Worm (Caenorhabditis elegans): ENCODE measurements around the gene adal-1.

adal-1 gene

DNA sequence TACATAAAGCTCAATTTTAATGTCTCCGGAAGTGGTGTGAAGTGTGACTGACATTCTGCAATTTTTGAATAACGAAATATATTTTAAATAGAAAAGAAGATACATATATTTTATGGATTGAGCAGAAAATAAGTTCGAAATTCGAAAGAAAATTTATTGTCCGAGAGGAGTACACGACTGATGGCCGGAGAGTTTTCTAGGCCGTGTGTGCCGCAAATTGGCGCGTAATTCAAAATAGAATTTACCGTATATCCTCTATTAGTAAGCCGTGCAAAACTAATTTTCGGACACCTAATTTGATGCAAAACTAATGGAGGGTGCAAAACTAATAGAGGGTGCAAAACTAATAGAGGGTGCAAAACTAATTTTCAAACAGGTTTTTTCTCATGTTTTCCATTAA, 19.9 kb upstream of the adal-1 start, which contains the start of gene cyn-10 (continued):
- TF ChIP-seq vab-15 (tag; optimal IDR thresholded peaks at IDR 0.05) (peak; percentile 72), lsy-2 (tag; optimal IDR thresholded peaks at IDR 0.05) (peak; percentile 76 to 85), xbp-1 (tag; optimal IDR thresholded peaks at IDR 0.05) (peak; percentile 92), zip-4 (GFP tag; optimal IDR thresholded peaks at IDR 0.05) (peak; percentile 57), ceh-8 (GFP tag; optimal IDR thresholded peaks at IDR 0.05) (peak; percentile 75), unc-98 (GFP tag; IDR thresholded peaks at IDR 0.05) (peak; percentile 97), swsn-7 (tag; optimal IDR thresholded peaks at IDR 0.05) (peak; percentile 93), dsc-1 (tag; optimal IDR thresholded peaks at IDR 0.05) (peak; percentile 97), unc-130 (tag; optimal IDR thresholded peaks at IDR 0.05) (peak; percentile 84), unc-62 (GFP tag; optimal IDR thresholded peaks at IDR 0.05) (no peak), mdl-1 (tag; optimal IDR thresholded peaks at IDR 0.05) (peak in 1 of 2 experiments; percentile 29), hpl-2 (GFP tag; optimal IDR thresholded peaks at IDR 0.05) (no peak), lin-39 (tag; optimal IDR thresholded peaks at IDR 0.05) (peak; percentile 52), hlh-17 (GFP tag; optimal IDR thresholded peaks at IDR 0.05; ENCODE audit: borderline replicate concordance) (peak; percentile 87), nhr-11 (tag; optimal IDR thresholded peaks at IDR 0.05) (peak; percentile 13), nhr-19 (GFP tag; conservative IDR thresholded peaks at IDR 0.05) (peak; percentile 95), nhr-71 (tag; optimal IDR thresholded peaks at IDR 0.05) (peak; percentile 94), tbx-2 (tag; optimal IDR thresholded peaks at IDR 0.05) (peak; percentile 94), ets-5 (GFP tag; IDR thresholded peaks at IDR 0.05) (no peak), egl-13 (tag; optimal IDR thresholded peaks at IDR 0.05) (peak; percentile 96), lin-15B (tag; optimal IDR thresholded peaks at IDR 0.05) (peak; percentile 38), mab-9 (GFP tag; IDR thresholded peaks at IDR 0.05) (peak; percentile 95), nhr-77 (tag; optimal IDR thresholded peaks at IDR 0.05) (no peak), snpc-4 (tag; optimal IDR thresholded peaks at IDR 0.05) (peak; percentile 44), elt-2 (tag; optimal IDR thresholded peaks at IDR 0.05) (peak; percentile 82), nhr-85 (tag) (peak; percentile 96), lin-35 (GFP tag; optimal IDR thresholded peaks at IDR 0.05) (peak; percentile 96 to 97), egl-27 (tag; optimal IDR thresholded peaks at IDR 0.05) (no peak), lin-14 (GFP tag; optimal IDR thresholded peaks at IDR 0.05) (peak; percentile 81), ztf-4 (tag; optimal IDR thresholded peaks at IDR 0.05) (peak; percentile 66), nhr-28 (tag; optimal IDR thresholded peaks at IDR 0.05) (no peak), aly-2 (tag; optimal IDR thresholded peaks at IDR 0.05) (no peak), dpl-1 (GFP tag; optimal IDR thresholded peaks at IDR 0.05) (peak; percentile 94 to 96 (median 96)), nhr-47 (tag; optimal IDR thresholded peaks at IDR 0.05) (peak; percentile 96), nhr-12 (tag; optimal IDR thresholded peaks at IDR 0.05) (no peak), snu-23 (GFP tag; optimal IDR thresholded peaks at IDR 0.05) (peak; percentile 89), C04F5.9 (tag; optimal IDR thresholded peaks at IDR 0.05) (peak; percentile 95), unc-30 (tag; optimal IDR thresholded peaks at IDR 0.05) (no peak), elt-3 (tag; optimal IDR thresholded peaks at IDR 0.05) (peak in 2 of 6 experiments; percentile 52 to 71), Y116A8C.19 (tag; optimal IDR thresholded peaks at IDR 0.05; ENCODE audit: borderline replicate concordance) (peak; percentile 91), sptf-1 (tag; optimal IDR thresholded peaks at IDR 0.05) (no peak), hlh-4 (tag; optimal IDR thresholded peaks at IDR 0.05) (peak; percentile 91), mep-1 (tag; optimal IDR thresholded peaks at IDR 0.05) (peak; percentile 66), blmp-1 (tag; optimal IDR thresholded peaks at IDR 0.05) (peak; percentile 61), unc-86 (tag; optimal IDR thresholded peaks at IDR 0.05) (peak; percentile 84), ceh-88 (GFP tag; IDR thresholded peaks at IDR 0.05) (peak; percentile 88), F16B12.6 (tag; optimal IDR thresholded peaks at IDR 0.05) (peak; percentile 30), skn-1 (tag; optimal IDR thresholded peaks at IDR 0.05) (peak; percentile 58), zag-1 (tag; optimal IDR thresholded peaks at IDR 0.05) (no peak), pag-3 (tag; optimal IDR thresholded peaks at IDR 0.05; ENCODE audit: borderline replicate concordance, insufficient read depth) (no peak), C34B4.2 (tag; optimal IDR thresholded peaks at IDR 0.05) (peak; percentile 13), lin-13 (GFP tag; optimal IDR thresholded peaks at IDR 0.05) (peak; percentile 31), ceh-82 (tag; optimal IDR thresholded peaks at IDR 0.05) (peak; percentile 67 to 80 (median 72))

Measured in whole organism, L1 larva.